Worm (Caenorhabditis elegans) whole organism, L1 larva: ENCODE measurements around the gene eyg-1.

Experiments used
- C04F5.9 ChIP-seq: sonication (generic microtip); optimal IDR thresholded peaks from 2 replicates; lab custom pipeline; 2016; ENCODE audit warnings: missing genetic modification characterization, missing compliant biosample characterization
- C34B4.2 ChIP-seq: sonication (generic microtip); optimal IDR thresholded peaks from 2 replicates; lab custom pipeline; 2017; ENCODE audit warnings: mild to moderate bottlenecking, missing genetic modification characterization, missing compliant biosample characterization
- F16B12.6 ChIP-seq: fragments of 150-350 bp; optimal IDR thresholded peaks from 2 replicates; lab custom pipeline; 2014; ENCODE audit warnings: missing biosample characterization, missing genetic modification characterization
- ama-1 ChIP-seq: fragments of 150-350 bp; optimal IDR thresholded peaks from 2 replicates; lab custom pipeline; 2014
- ceh-63 ChIP-seq: fragments of 200-800 bp; sonication (Bioruptor generic); optimal IDR thresholded peaks from 2 replicates; lab custom pipeline; 2018; ENCODE audit warnings: mild to moderate bottlenecking, missing genetic modification characterization, missing compliant biosample characterization
- ceh-8 ChIP-seq: fragments of 200-800 bp; sonication (Bioruptor generic); optimal IDR thresholded peaks from 2 replicates; lab custom pipeline; 2018; ENCODE audit warnings: mild to moderate bottlenecking, missing genetic modification characterization, moderate library complexity, missing compliant biosample characterization
- ceh-88 ChIP-seq: fragments of 200-800 bp; sonication (Bioruptor generic); IDR thresholded peaks from 2 replicates; pipeline ENCODE4 v1.3.6; 2022; ENCODE audit warnings: missing genetic modification characterization, missing compliant biosample characterization
- dpl-1 ChIP-seq, 3 experiments: fragments of 150-350 bp in 2 of 3; sonication (generic microtip) in 1 of 3; optimal IDR thresholded peaks; 2 replicates each; lab custom pipeline; 2014 to 2017; ENCODE audit warnings: missing biosample characterization in 3 of 3, missing genetic modification characterization in 3 of 3, missing genetic modification reagents in 3 of 3
- efl-1 ChIP-seq, 4 experiments: fragments of 150-350 bp; optimal IDR thresholded peaks in 3 of 4; peaks in 1 of 4; 1 replicate in 1 of 4; 2 replicates in 3 of 4; lab custom pipeline; 2014; ENCODE audit warnings: missing biosample characterization in 2 of 4, missing genetic modification characterization in 2 of 4, missing genetic modification reagents in 2 of 4
- egl-13 ChIP-seq: sonication (generic microtip); optimal IDR thresholded peaks from 2 replicates; lab custom pipeline; 2016; ENCODE audit warnings: missing genotype, missing genetic modification reagents, missing genetic modification characterization, missing compliant biosample characterization
- egl-27 ChIP-seq, 2 experiments: fragments of 150-350 bp in 1 of 2; sonication (generic microtip); optimal IDR thresholded peaks; 3 replicates each; lab custom pipeline; 2017 to 2018; ENCODE audit warnings: missing biosample characterization in 2 of 2, missing genetic modification characterization in 2 of 2, missing genetic modification reagents in 2 of 2
- fkh-4 ChIP-seq: sonication (generic microtip); optimal IDR thresholded peaks from 2 replicates; lab custom pipeline; 2016; ENCODE audit warnings: missing compliant biosample characterization, missing genetic modification characterization, borderline replicate concordance
- fkh-8 ChIP-seq: sonication (generic microtip); optimal IDR thresholded peaks from 2 replicates; lab custom pipeline; 2016; ENCODE audit warnings: mild to moderate bottlenecking, missing genetic modification characterization, missing compliant biosample characterization
- hpl-2 ChIP-seq: fragments of 150-350 bp; optimal IDR thresholded peaks from 2 replicates; lab custom pipeline; 2014; ENCODE audit warnings: missing biosample characterization, missing genetic modification reagents, missing genetic modification characterization
- isw-1 ChIP-seq: fragments of 200-800 bp; sonication (Bioruptor generic); IDR thresholded peaks from 2 replicates; pipeline ENCODE4 v1.3.6; 2022; ENCODE audit warnings: missing genetic modification characterization, missing compliant biosample characterization
- lin-13 ChIP-seq: fragments of 150-350 bp; optimal IDR thresholded peaks from 2 replicates; lab custom pipeline; 2014; ENCODE audit warnings: missing biosample characterization, missing genetic modification reagents, missing genetic modification characterization
- lin-14 ChIP-seq: fragments of 200-800 bp; sonication (Bioruptor generic); optimal IDR thresholded peaks from 2 replicates; lab custom pipeline; 2018; ENCODE audit warnings: mild to moderate bottlenecking, missing genetic modification characterization, moderate library complexity, missing compliant biosample characterization
- lin-15B ChIP-seq: fragments of 150-350 bp; sonication (generic microtip); optimal IDR thresholded peaks from 3 replicates; lab custom pipeline; 2014; ENCODE audit warnings: missing biosample characterization, missing genetic modification characterization
- lin-39 ChIP-seq: fragments of 150-350 bp; optimal IDR thresholded peaks from 2 replicates; lab custom pipeline; 2014; ENCODE audit warnings: missing biosample characterization, missing genetic modification reagents, missing genetic modification characterization
- lir-3 ChIP-seq: sonication (generic microtip); optimal IDR thresholded peaks from 2 replicates; lab custom pipeline; 2016; ENCODE audit warnings: mild to moderate bottlenecking, missing genetic modification characterization, moderate library complexity, missing compliant biosample characterization; ENCODE audit not compliant: poor library complexity
- mep-1 ChIP-seq: fragments of 150-350 bp; optimal IDR thresholded peaks from 2 replicates; lab custom pipeline; 2014; ENCODE audit warnings: missing biosample characterization, missing genetic modification characterization
- nhr-11 ChIP-seq: fragments of 150-350 bp; optimal IDR thresholded peaks from 2 replicates; lab custom pipeline; 2014; ENCODE audit warnings: missing biosample characterization, missing genetic modification characterization
- nhr-20 ChIP-seq: sonication (generic microtip); optimal IDR thresholded peaks from 2 replicates; lab custom pipeline; 2016; ENCODE audit warnings: mild to moderate bottlenecking, missing genetic modification characterization, missing compliant biosample characterization
- nhr-47 ChIP-seq: sonication (generic microtip); optimal IDR thresholded peaks from 2 replicates; lab custom pipeline; 2016; ENCODE audit warnings: mild to moderate bottlenecking, missing genetic modification characterization, moderate library complexity, missing compliant biosample characterization
- nhr-71 ChIP-seq: sonication (generic microtip); optimal IDR thresholded peaks from 2 replicates; lab custom pipeline; 2016; ENCODE audit warnings: mild to moderate bottlenecking, missing genetic modification characterization, moderate library complexity, missing compliant biosample characterization
- nhr-84 ChIP-seq: sonication (generic microtip); optimal IDR thresholded peaks from 2 replicates; lab custom pipeline; 2017; ENCODE audit warnings: missing biosample characterization, missing genetic modification characterization
- nhr-90 ChIP-seq: sonication (generic microtip); optimal IDR thresholded peaks from 2 replicates; lab custom pipeline; 2016; ENCODE audit warnings: mild to moderate bottlenecking, missing genetic modification characterization, missing compliant biosample characterization; ENCODE audit not compliant: poor library complexity
- pag-3 ChIP-seq: sonication (generic microtip); optimal IDR thresholded peaks from 2 replicates; lab custom pipeline; 2017; ENCODE audit warnings: missing genetic modification characterization, mild to moderate bottlenecking, missing compliant biosample characterization, antibody characterized with exemption, borderline replicate concordance; ENCODE audit not compliant: insufficient read depth
- pax-3 ChIP-seq: fragments of 200-800 bp; sonication (Bioruptor generic); optimal IDR thresholded peaks from 2 replicates; lab custom pipeline; 2018; ENCODE audit warnings: mild to moderate bottlenecking, missing genetic modification characterization, moderate library complexity, missing compliant biosample characterization
- snpc-4 ChIP-seq: fragments of 150-350 bp; optimal IDR thresholded peaks from 2 replicates; lab custom pipeline; 2014; ENCODE audit warnings: missing biosample characterization, missing genetic modification characterization
- sox-4 ChIP-seq: sonication (generic microtip); optimal IDR thresholded peaks from 2 replicates; lab custom pipeline; 2016; ENCODE audit warnings: missing genetic modification characterization, missing compliant biosample characterization
- swsn-7 ChIP-seq: sonication (generic microtip); optimal IDR thresholded peaks from 2 replicates; lab custom pipeline; 2016; ENCODE audit warnings: missing genetic modification characterization, missing compliant biosample characterization
- unc-62 ChIP-seq: fragments of 150-350 bp; optimal IDR thresholded peaks from 2 replicates; lab custom pipeline; 2014; ENCODE audit warnings: missing biosample characterization, missing genetic modification reagents, missing genetic modification characterization
- unc-98 ChIP-seq: fragments of 200-800 bp; sonication (Bioruptor generic); IDR thresholded peaks from 2 replicates; pipeline ENCODE4 v1.3.6; 2022; ENCODE audit warnings: missing genetic modification characterization, missing compliant biosample characterization
- zag-1 ChIP-seq: fragments of 150-350 bp; optimal IDR thresholded peaks from 2 replicates; lab custom pipeline; 2014; ENCODE audit warnings: missing biosample characterization, missing genetic modification characterization

eyg-1 gene

DNA sequence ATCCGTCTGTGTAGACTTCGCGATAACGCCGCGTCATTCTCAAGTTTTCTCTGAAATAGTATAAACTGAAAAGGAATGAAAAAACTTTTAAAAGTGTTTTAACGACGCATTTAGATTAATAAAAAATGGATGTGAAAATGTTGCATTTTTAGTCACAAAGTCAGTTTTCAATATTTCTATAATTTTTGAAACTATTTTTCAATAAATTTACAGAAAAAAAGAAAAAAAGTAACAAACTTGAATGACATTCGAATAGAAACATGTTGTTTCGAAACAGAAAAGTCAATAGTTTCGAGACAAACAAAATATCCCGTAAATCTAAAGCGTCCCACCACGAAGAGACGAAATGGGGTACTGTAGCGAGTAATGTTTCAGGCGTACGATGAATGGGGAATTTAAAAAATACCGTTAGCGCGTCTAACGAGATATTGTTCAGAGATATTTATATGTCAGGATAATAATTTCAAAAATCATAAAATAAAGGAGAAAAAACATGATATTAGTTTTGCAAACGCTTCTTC is 14.3 kb upstream of the eyg-1 start, which contains the start of gene rnh-1.2:
rnh-1.2 (minus strand) TSS at position 51 of the 521 bp plus-strand sequence.
- TF ChIP-seq pag-3 = no peak
- no peak for TF ChIP-seq lin-13 (GFP tag; lab: Kevin White, UChicago)
- TF ChIP-seq, all 84 proteins: peak for 0

DNA sequence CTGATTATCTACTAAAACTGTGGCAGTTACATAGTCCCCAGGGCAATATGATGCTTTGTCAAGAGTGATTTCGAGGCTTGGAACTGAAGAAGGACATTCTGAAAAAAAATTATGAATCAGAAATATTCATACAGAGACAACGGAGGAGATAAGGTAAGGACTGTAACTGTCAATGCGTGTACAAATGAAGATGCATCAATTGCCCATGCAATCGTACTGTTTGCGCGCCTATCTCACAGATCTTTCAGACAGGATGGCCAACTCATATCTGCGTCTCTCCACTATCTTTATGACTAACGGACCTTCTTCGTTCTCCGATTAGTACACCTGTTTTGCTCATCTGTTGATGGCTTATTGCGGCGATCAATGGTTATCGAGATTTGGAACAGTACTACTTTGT is 12.6 kb upstream of the eyg-1 start, which contains the start of gene ZK938.11:
ZK938.11 (minus strand) TSS at position 101 of the 400 bp plus-strand sequence.
- TF ChIP-seq swsn-7 (no peak), unc-98 (GFP tag; lab: Robert Waterston, UW) (no peak), mep-1 (tag; lab: Kevin White, UChicago) (no peak), C34B4.2 (no peak), fkh-4 (tag; lab: Kevin White, UChicago) (no peak), zag-1 (no peak), lin-14 (no peak), lin-39 (tag; lab: Kevin White, UChicago) (no peak)

DNA sequence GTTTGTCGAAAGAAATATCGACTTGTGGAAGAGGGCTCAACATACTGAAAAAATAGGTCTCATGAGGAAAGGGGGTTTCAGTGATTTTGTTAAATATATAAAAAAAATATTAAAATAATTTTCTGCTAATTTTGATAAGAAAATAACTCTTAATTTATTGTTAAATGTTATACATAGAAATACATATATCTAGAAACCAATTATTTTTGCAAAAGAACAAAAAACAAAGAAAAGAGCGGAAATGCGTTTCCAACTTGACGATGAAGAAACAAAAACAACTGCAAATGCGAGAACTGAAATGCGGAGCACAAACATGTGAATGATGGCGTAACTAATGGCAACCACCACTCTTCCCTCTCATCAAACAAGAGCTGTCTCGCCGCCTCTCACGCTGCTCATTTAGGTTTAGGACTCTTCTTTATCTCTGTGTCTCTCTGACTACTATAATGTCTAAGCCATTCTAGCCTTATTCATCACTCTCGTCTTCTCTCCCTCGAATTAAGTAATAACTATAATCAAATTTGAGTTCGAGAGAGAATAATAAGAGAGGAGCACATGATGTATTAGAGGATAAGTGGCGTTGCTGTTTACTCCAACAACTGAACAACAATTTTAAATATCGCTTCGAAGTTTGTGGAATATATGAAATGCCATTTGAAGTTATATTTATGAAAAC is 10.6 kb upstream of the eyg-1 start, which contains the start of gene arrd-4:
arrd-4 (minus strand) TSS at position 51 of the 676 bp plus-strand sequence.
- TF ChIP-seq nhr-90 (tag; lab: Kevin White, UChicago) (no peak), fkh-8 (tag; lab: Kevin White, UChicago) (peak; percentile 88), nhr-11 (no peak), egl-13 (tag; lab: Kevin White, UChicago) (peak; percentile 4), swsn-7 (peak; percentile 1), ceh-8 (GFP tag; lab: Kevin White, UChicago) (peak; percentile 87), pax-3 (tag; lab: Kevin White, UChicago) (peak; percentile 47)
- TF ChIP-seq, all 84 proteins: peak for 5

DNA sequence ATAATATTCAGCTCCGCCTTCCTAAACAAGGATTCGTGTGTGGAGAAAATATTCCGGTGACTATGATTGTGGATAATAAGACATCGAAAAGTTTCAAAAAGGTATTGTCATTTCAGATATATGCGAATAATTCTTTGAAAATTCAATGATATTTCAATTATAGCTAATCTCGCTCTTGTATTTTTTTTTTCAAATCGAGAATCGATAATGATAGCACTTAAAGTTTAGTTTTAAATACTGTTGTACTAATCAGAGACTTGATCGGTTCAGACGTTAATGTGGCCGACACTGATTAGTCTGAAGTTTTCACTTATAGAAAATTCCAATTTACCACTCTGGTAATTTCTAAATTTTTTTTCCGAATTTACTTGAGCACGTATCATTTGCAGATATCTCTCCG is 8.2 kb upstream of the eyg-1 start:
- no peak for TF ChIP-seq egl-27 (tag; optimal IDR thresholded peaks at IDR 0.05; lab: Kevin White, UChicago)
- no peak for TF ChIP-seq lin-15B (tag; lab: Kevin White, UChicago)
- no peak for TF ChIP-seq lir-3 (tag; lab: Kevin White, UChicago)
- TF ChIP-seq ceh-88 (GFP tag; lab: Robert Waterston, UW) = no peak
- TF ChIP-seq, all 84 proteins: peak for 0

DNA sequence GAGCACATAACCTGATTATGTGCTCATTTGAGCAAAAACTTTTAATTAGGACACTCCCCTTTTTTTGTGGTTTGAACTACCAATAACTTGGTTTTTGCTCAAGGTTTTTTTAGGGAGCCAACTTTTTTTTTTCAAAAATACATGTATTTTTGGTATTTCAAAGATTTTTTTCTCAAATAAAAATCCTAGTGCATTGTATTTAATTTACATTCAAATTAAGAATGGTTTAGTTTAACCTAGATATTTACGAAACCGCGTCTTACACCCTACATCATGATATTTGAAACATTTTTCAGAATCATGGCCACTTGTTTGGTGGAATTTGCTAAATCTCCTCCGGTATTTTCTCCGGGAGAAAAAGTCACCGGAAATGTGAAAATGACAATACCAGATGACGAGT is 7.2 kb upstream of the eyg-1 start, which contains the start of gene arrd-5:
arrd-5 (plus strand) TSS at position 301 of the 400 bp plus-strand sequence.
- TF ChIP-seq nhr-20 (tag; lab: Kevin White, UChicago) = no peak
- no peak for TF ChIP-seq sox-4 (tag; lab: Kevin White, UChicago)
- TF ChIP-seq, all 84 proteins: peak for 0

DNA sequence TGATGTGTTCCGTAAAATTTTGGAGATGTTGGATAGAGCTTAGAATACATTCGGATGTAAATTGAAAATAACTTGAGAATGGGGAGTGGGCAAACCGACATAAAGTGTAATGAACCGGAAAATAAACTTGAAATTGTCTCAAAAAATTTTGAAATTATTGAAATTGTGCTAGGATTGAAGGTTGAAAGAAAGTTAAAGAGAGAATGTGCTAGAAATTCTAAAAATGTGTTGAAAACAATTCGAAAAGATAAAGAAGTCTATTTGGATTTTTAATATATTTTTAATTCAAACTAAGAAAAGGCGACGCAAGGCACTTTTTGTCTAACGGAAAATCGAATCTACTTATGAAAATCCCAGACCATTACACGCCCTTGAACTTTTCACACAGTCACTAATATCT is 6.1 kb upstream of the eyg-1 start, which contains the start of gene ZK938.3:
ZK938.3 (minus strand) TSS at position 101 of the 400 bp plus-strand sequence.
- TF ChIP-seq nhr-11 (no peak), hpl-2 (GFP tag; lab: Kevin White, UChicago) (no peak), dpl-1 (GFP tag; optimal IDR thresholded peaks at IDR 0.05; lab: Kevin White, UChicago) (no peak), ceh-63 (no peak), nhr-71 (tag; lab: Kevin White, UChicago) (no peak), pax-3 (tag; lab: Kevin White, UChicago) (no peak), F16B12.6 (tag; lab: Kevin White, UChicago) (no peak), C04F5.9 (tag; lab: Kevin White, UChicago) (no peak), snpc-4 (no peak), nhr-47 (tag; lab: Kevin White, UChicago) (no peak), ama-1 (lab: Kevin White, UChicago) (no peak), swsn-7 (no peak), sox-4 (tag; lab: Kevin White, UChicago) (no peak), C34B4.2 (no peak), efl-1 (optimal IDR thresholded peaks at IDR 0.05; lab: Kevin White, UChicago) (no peak), efl-1 (GFP tag; optimal IDR thresholded peaks at IDR 0.05 in 1 of 2; lab: Kevin White, UChicago) (no peak), unc-62 (no peak), nhr-84 (tag; lab: Kevin White, UChicago) (no peak), lir-3 (tag; lab: Kevin White, UChicago) (no peak), lin-15B (tag; lab: Kevin White, UChicago) (no peak), isw-1 (GFP tag; lab: Robert Waterston, UW) (no peak)
